Fruit fly (Drosophila melanogaster) whole organism, embryonic: ENCODE results near the gene CG1074.

Experiments used
- C15 ChIP-seq: fragments of 200-800 bp; sonication (Bioruptor generic); IDR thresholded peaks from 3 replicates; pipeline ENCODE4 v1.3.6; 2022; ENCODE audit warnings: missing biosample characterization, missing genetic modification characterization
- CG11723 ChIP-seq: fragments of 200-800 bp; sonication (Bioruptor generic); optimal IDR thresholded peaks from 2 replicates; lab custom pipeline; 2017; ENCODE audit warnings: missing biosample characterization, mild to moderate bottlenecking, missing genetic modification characterization
- CG12659 ChIP-seq: fragments of 200-800 bp; sonication (Bioruptor generic); optimal IDR thresholded peaks from 3 replicates; lab custom pipeline; 2017; ENCODE audit warnings: mild to moderate bottlenecking, missing biosample characterization, missing genetic modification reagents, missing genetic modification characterization
- CG14014 ChIP-seq: fragments of 200-800 bp; sonication (Bioruptor generic); IDR thresholded peaks from 2 replicates; pipeline ENCODE4 v1.3.6; 2022; ENCODE audit warnings: missing biosample characterization, missing genetic modification characterization
- CG16779 ChIP-seq: fragments of 200-800 bp; sonication (Bioruptor generic); IDR thresholded peaks from 2 replicates; pipeline ENCODE4 v1.3.6; 2022; ENCODE audit warnings: missing biosample characterization, missing genetic modification characterization
- CG1792 ChIP-seq: fragments of 200-800 bp; sonication (Bioruptor generic); optimal IDR thresholded peaks from 2 replicates; lab custom pipeline; 2016; ENCODE audit warnings: missing biosample characterization, missing genetic modification characterization
- CG30020 ChIP-seq: fragments of 200-800 bp; optimal IDR thresholded peaks from 2 replicates; lab custom pipeline; 2019; ENCODE audit warnings: missing biosample characterization, mild to moderate bottlenecking, missing genetic modification characterization, moderate library complexity
- CG32772 ChIP-seq: fragments of 200-800 bp; sonication (Bioruptor generic); IDR thresholded peaks from 2 replicates; pipeline ENCODE4 v1.3.6; 2022; ENCODE audit warnings: missing biosample characterization, missing genetic modification characterization
- CG34422 ChIP-seq: fragments of 200-800 bp; sonication (Bioruptor generic); IDR thresholded peaks from 3 replicates; pipeline ENCODE4 v1.3.6; 2022; ENCODE audit warnings: missing biosample characterization, missing genetic modification characterization
- CG3838 ChIP-seq: fragments of 200-800 bp; sonication (Bioruptor generic); optimal IDR thresholded peaks from 3 replicates; lab custom pipeline; 2016; ENCODE audit warnings: missing biosample characterization, missing genetic modification characterization
- CG4424 ChIP-seq: fragments of 200-800 bp; sonication (Bioruptor generic); optimal IDR thresholded peaks from 3 replicates; lab custom pipeline; 2016; ENCODE audit warnings: missing biosample characterization, missing genetic modification characterization
- CG6254 ChIP-seq: fragments of 200-800 bp; sonication (Bioruptor generic); optimal IDR thresholded peaks from 3 replicates; lab custom pipeline; 2017; ENCODE audit warnings: mild to moderate bottlenecking, missing biosample characterization, missing genetic modification reagents, missing genetic modification characterization
- CG7372 ChIP-seq: fragments of 200-800 bp; sonication (Bioruptor generic); IDR thresholded peaks from 2 replicates; pipeline ENCODE4 v1.3.6; 2022; ENCODE audit warnings: missing biosample characterization, missing genetic modification characterization
- CG8290 ChIP-seq, 3 experiments: fragments of 200-800 bp; sonication (Bioruptor generic); optimal IDR thresholded peaks; 2 replicates each; lab custom pipeline; 2016 to 2019; ENCODE audit warnings: missing biosample characterization in 3 of 3, missing genetic modification characterization in 3 of 3, mild to moderate bottlenecking in 2 of 3, moderate library complexity in 1 of 3
- CG9932 ChIP-seq: fragments of 200-800 bp; sonication (Bioruptor generic); IDR thresholded peaks from 2 replicates; pipeline ENCODE4 v1.3.6; 2022; ENCODE audit warnings: missing biosample characterization, missing genetic modification characterization
- Dref ChIP-seq: fragments of 200-800 bp; sonication (Bioruptor generic); IDR thresholded peaks from 2 replicates; pipeline ENCODE4 v1.3.6; 2022; ENCODE audit warnings: missing biosample characterization, missing genetic modification characterization
- Fer3 ChIP-seq: fragments of 200-800 bp; sonication (Bioruptor generic); optimal IDR thresholded peaks from 2 replicates; lab custom pipeline; 2018; ENCODE audit warnings: missing biosample characterization, mild to moderate bottlenecking, missing genetic modification characterization, moderate library complexity
- HHEX ChIP-seq: fragments of 200-800 bp; sonication (Bioruptor generic); optimal IDR thresholded peaks from 3 replicates; lab custom pipeline; 2017; ENCODE audit warnings: missing biosample characterization, mild to moderate bottlenecking, missing genetic modification characterization, missing genetic modification reagents
- Hand ChIP-seq: fragments of 200-800 bp; sonication (Bioruptor generic); optimal IDR thresholded peaks from 2 replicates; lab custom pipeline; 2017; ENCODE audit warnings: mild to moderate bottlenecking, missing biosample characterization, missing genetic modification reagents, missing genetic modification characterization
- HmgD ChIP-seq: fragments of 200-800 bp; sonication (Bioruptor generic); optimal IDR thresholded peaks from 3 replicates; lab custom pipeline; 2016; ENCODE audit warnings: missing biosample characterization, missing genetic modification characterization
- HmgZ ChIP-seq: fragments of 200-800 bp; sonication (Bioruptor generic); optimal IDR thresholded peaks from 2 replicates; lab custom pipeline; 2018; ENCODE audit warnings: missing biosample characterization, mild to moderate bottlenecking, missing genetic modification characterization
- Hmr ChIP-seq: fragments of 200-800 bp; sonication (Bioruptor generic); optimal IDR thresholded peaks from 3 replicates; lab custom pipeline; 2017; ENCODE audit warnings: mild to moderate bottlenecking, missing biosample characterization, missing genetic modification reagents, missing genetic modification characterization
- Mrtf ChIP-seq: fragments of 200-800 bp; sonication (Bioruptor generic); IDR thresholded peaks from 3 replicates; pipeline ENCODE4 v1.3.6; 2022; ENCODE audit warnings: missing biosample characterization, missing genetic modification characterization
- Myb ChIP-seq: fragments of 200-800 bp; sonication (Bioruptor generic); optimal IDR thresholded peaks from 2 replicates; lab custom pipeline; 2016; ENCODE audit warnings: missing biosample characterization, missing genetic modification characterization
- Poxn ChIP-seq: fragments of 200-800 bp; sonication (Bioruptor generic); IDR thresholded peaks from 2 replicates; pipeline ENCODE4 v1.3.6; 2022; ENCODE audit warnings: missing biosample characterization, missing genetic modification characterization
- Rfx ChIP-seq: fragments of 200-800 bp; sonication (Bioruptor generic); IDR thresholded peaks from 2 replicates; pipeline ENCODE4 v1.3.6; 2022; ENCODE audit warnings: missing biosample characterization, missing genetic modification characterization
- Trl ChIP-seq, 3 experiments: fragments of >200 bp in 2 of 3; fragments of 200-800 bp in 1 of 3; sonication (Bioruptor generic) in 1 of 3; optimal IDR thresholded peaks; 2 replicates in 1 of 3; 3 replicates in 2 of 3; lab custom pipeline; 2016 to 2017; ENCODE audit warnings: missing biosample characterization in 1 of 3, missing genetic modification characterization in 1 of 3
- ap ChIP-seq: fragments of 200-800 bp; sonication (Bioruptor generic); IDR thresholded peaks from 2 replicates; pipeline ENCODE4 v1.3.6; 2022; ENCODE audit warnings: missing biosample characterization, missing genetic modification characterization
- ash1 ChIP-seq: fragments of 200-800 bp; sonication (Bioruptor generic); optimal IDR thresholded peaks from 2 replicates; lab custom pipeline; 2018; ENCODE audit warnings: missing biosample characterization, mild to moderate bottlenecking, missing genetic modification characterization
- crol ChIP-seq: fragments of 200-800 bp; sonication (Bioruptor generic); IDR thresholded peaks from 2 replicates; pipeline ENCODE4 v1.3.6; 2022; ENCODE audit warnings: missing biosample characterization, missing genetic modification characterization
- cwo ChIP-seq: fragments of 200-800 bp; sonication (Bioruptor generic); optimal IDR thresholded peaks from 3 replicates; lab custom pipeline; 2017; ENCODE audit warnings: missing biosample characterization, missing genetic modification characterization, mild to moderate bottlenecking, moderate library complexity, missing genetic modification reagents
- exex ChIP-seq: fragments of 200-800 bp; sonication (Bioruptor generic); optimal IDR thresholded peaks from 4 replicates; lab custom pipeline; 2018; ENCODE audit warnings: missing biosample characterization, mild to moderate bottlenecking, missing genetic modification characterization, moderate library complexity
- fd64A ChIP-seq: fragments of 200-800 bp; sonication (Bioruptor generic); optimal IDR thresholded peaks from 3 replicates; lab custom pipeline; 2018; ENCODE audit warnings: missing biosample characterization, mild to moderate bottlenecking, missing genetic modification characterization
- fd96Cb ChIP-seq: fragments of 200-800 bp; sonication (Bioruptor generic); optimal IDR thresholded peaks from 2 replicates; lab custom pipeline; 2018; ENCODE audit warnings: missing biosample characterization, mild to moderate bottlenecking, missing genetic modification characterization, moderate library complexity
- fu2 ChIP-seq: fragments of 200-800 bp; sonication (Bioruptor generic); optimal IDR thresholded peaks from 2 replicates; lab custom pipeline; 2016; ENCODE audit warnings: missing biosample characterization, missing genetic modification characterization
- gce ChIP-seq: fragments of 200-800 bp; sonication (Bioruptor generic); IDR thresholded peaks from 3 replicates; pipeline ENCODE4 v1.3.6; 2022; ENCODE audit warnings: missing biosample characterization, missing genetic modification characterization
- gcm ChIP-seq: fragments of 200-800 bp; sonication (Bioruptor generic); optimal IDR thresholded peaks from 2 replicates; lab custom pipeline; 2019; ENCODE audit warnings: missing biosample characterization, mild to moderate bottlenecking, missing genetic modification characterization, moderate library complexity
- gem ChIP-seq: fragments of 200-800 bp; sonication (Bioruptor generic); optimal IDR thresholded peaks from 2 replicates; lab custom pipeline; 2019; ENCODE audit warnings: missing biosample characterization, mild to moderate bottlenecking, missing genetic modification characterization, moderate library complexity
- insv ChIP-seq, 2 experiments: fragments of 200-800 bp; sonication (Bioruptor generic); optimal IDR thresholded peaks; 3 replicates each; lab custom pipeline; 2016 to 2018; ENCODE audit warnings: missing biosample characterization in 2 of 2, missing genetic modification characterization in 2 of 2
- jigr1 ChIP-seq: fragments of 200-800 bp; sonication (Bioruptor generic); IDR thresholded peaks from 3 replicates; pipeline ENCODE4 v1.3.6; 2022; ENCODE audit warnings: missing biosample characterization, missing genetic modification characterization
- peb ChIP-seq: fragments of 200-800 bp; sonication (Bioruptor generic); IDR thresholded peaks from 2 replicates; pipeline ENCODE4 v1.3.6; 2022; ENCODE audit warnings: missing biosample characterization, missing genetic modification characterization
- psq ChIP-seq: fragments of 200-800 bp; sonication (Bioruptor generic); optimal IDR thresholded peaks from 2 replicates; lab custom pipeline; 2017; ENCODE audit warnings: missing biosample characterization, missing genetic modification characterization
- so ChIP-seq: fragments of 200-800 bp; sonication (Bioruptor generic); IDR thresholded peaks from 3 replicates; pipeline ENCODE4 v1.3.6; 2022; ENCODE audit warnings: missing biosample characterization, missing genetic modification characterization
- stwl ChIP-seq: fragments of 200-800 bp; sonication (Bioruptor generic); optimal IDR thresholded peaks from 3 replicates; lab custom pipeline; 2018; ENCODE audit warnings: missing biosample characterization, mild to moderate bottlenecking, missing genetic modification characterization, moderate library complexity
- wor ChIP-seq: fragments of 200-800 bp; sonication (Bioruptor generic); IDR thresholded peaks from 2 replicates; pipeline ENCODE4 v1.3.6; 2022; ENCODE audit warnings: missing biosample characterization, missing genetic modification characterization
- yki ChIP-seq: fragments of >200 bp; optimal IDR thresholded peaks from 3 replicates; lab custom pipeline; 2018
- zen ChIP-seq: fragments of 200-800 bp; sonication (Bioruptor generic); optimal IDR thresholded peaks from 3 replicates; lab custom pipeline; 2018; ENCODE audit warnings: missing biosample characterization, mild to moderate bottlenecking, missing genetic modification characterization, moderate library complexity

CG1074 gene

dm6 chr3R:4394654-4395581 is 38.8 kb upstream of the CG1074 start (continued):
- TF ChIP-seq Trl (optimal IDR thresholded peaks at IDR 0.05; lab: Kevin White, UChicago) (no peak), Trl (GFP tag; optimal IDR thresholded peaks at IDR 0.05; lab: Kevin White, UChicago) (peak; percentile 87), CG11723 (GFP tag; lab: Kevin White, UChicago) (peak; percentile 70), CG9932 (GFP tag; lab: Robert Waterston, UW) (peak; percentile 76), peb (no peak; the same call in 1 of the 2 replicates), wor (GFP tag; lab: Robert Waterston, UW) (peak; percentile 85), ash1 (GFP tag; lab: Kevin White, UChicago) (peak; percentile 4), fd64A (GFP tag; lab: Kevin White, UChicago) (peak; percentile 75), CG30020 (tag; lab: Kevin White, UChicago) (peak; percentile 14), Fer3 (tag; lab: Kevin White, UChicago) (peak; percentile 88), exex (peak; percentile 78), Rfx (GFP tag; lab: Robert Waterston, UW) (peak; percentile 90), gcm (GFP tag; lab: Kevin White, UChicago) (peak; percentile 66), zen (tag; lab: Kevin White, UChicago) (peak; percentile 64), CG7372 (peak; percentile 72), ap (peak; percentile 78), fd96Cb (tag; lab: Kevin White, UChicago) (peak; percentile 84), HHEX (GFP tag; lab: Kevin White, UChicago) (peak; percentile 88), gce (GFP tag; lab: Robert Waterston, UW) (peak; percentile 67; the same call in 2 of the 3 replicates), CG34422 (GFP tag; lab: Robert Waterston, UW) (peak; percentile 90), jigr1 (0 out of 3 replicates have a peak, but pooled peaks have one; percentile 50), CG1792 (GFP tag; lab: Kevin White, UChicago) (peak; percentile 90), Mrtf (GFP tag; lab: Robert Waterston, UW) (peak; percentile 73; the same call in 2 of the 3 replicates), fu2 (peak; percentile 86), Hand (GFP tag; lab: Kevin White, UChicago) (peak; percentile 66), Myb (GFP tag; lab: Kevin White, UChicago) (peak; percentile 81), CG8290 (GFP tag; optimal IDR thresholded peaks at IDR 0.05; lab: Kevin White, UChicago) (no peak), CG8290 (tag; optimal IDR thresholded peaks at IDR 0.05; lab: Kevin White, UChicago) (peak in 1 of 2 experiments; percentile 97), yki (lab: Kevin White, UChicago) (no peak), CG12659 (GFP tag; lab: Kevin White, UChicago) (peak; percentile 88), gem (tag; lab: Kevin White, UChicago) (peak; percentile 94), HmgD (peak; percentile 72), psq (peak; percentile 41), C15 (GFP tag; lab: Robert Waterston, UW) (0 out of 3 replicates have a peak, but pooled peaks have one; percentile 41), insv (GFP tag; optimal IDR thresholded peaks at IDR 0.05; lab: Kevin White, UChicago) (no peak), Dref (GFP tag; lab: Robert Waterston, UW) (0 out of 2 replicates have a peak, but pooled peaks have one; percentile 17), crol (GFP tag; lab: Robert Waterston, UW) (no peak), cwo (GFP tag; lab: Kevin White, UChicago) (peak; percentile 85), so (GFP tag; lab: Robert Waterston, UW) (peak; percentile 80; the same call in 2 of the 3 replicates), CG6254 (GFP tag; lab: Kevin White, UChicago) (peak; percentile 77), CG4424 (GFP tag; lab: Kevin White, UChicago) (peak; percentile 77), stwl (tag; lab: Kevin White, UChicago) (no peak), CG32772 (GFP tag; lab: Robert Waterston, UW) (peak; percentile 86), CG16779 (peak; percentile 28; the same call in 1 of the 2 replicates), HmgZ (tag; lab: Kevin White, UChicago) (peak; percentile 92), CG14014 (GFP tag; lab: Robert Waterston, UW) (peak; percentile 80), CG3838 (GFP tag; lab: Kevin White, UChicago) (peak; percentile 7), Poxn (GFP tag; lab: Robert Waterston, UW) (no peak), Hmr (peak; percentile 89)
